Fruit fly (Drosophila melanogaster) whole organism, embryonic: Measurements from ENCODE around the gene gry.
A peak's percentile ranks its signal among the peaks of the same experiment; 100 is the strongest.

Source experiments
- Abd-B ChIP-seq: fragments of 200-800 bp; sonication (Bioruptor generic); optimal IDR thresholded peaks from 2 replicates; lab custom pipeline; 2018; ENCODE audit warnings: missing biosample characterization, mild to moderate bottlenecking, missing genetic modification characterization, moderate library complexity
- BEAF-32 ChIP-seq: fragments of 200-800 bp; sonication (Bioruptor generic); optimal IDR thresholded peaks from 3 replicates; lab custom pipeline; 2017; ENCODE audit warnings: missing biosample characterization, missing genetic modification characterization, mild to moderate bottlenecking, moderate library complexity, missing genetic modification reagents
- CG1024 ChIP-seq: fragments of 200-800 bp; sonication (Bioruptor generic); IDR thresholded peaks from 2 replicates; pipeline ENCODE4 v1.3.6; 2022; ENCODE audit warnings: missing biosample characterization, missing genetic modification characterization
- CG11560 ChIP-seq: fragments of 200-800 bp; sonication (Bioruptor generic); IDR thresholded peaks from 3 replicates; pipeline ENCODE4 v1.3.6; 2022; ENCODE audit warnings: missing biosample characterization, missing genetic modification characterization
- CG12391 ChIP-seq: fragments of 200-800 bp; sonication (Bioruptor generic); optimal IDR thresholded peaks from 3 replicates; lab custom pipeline; 2018; ENCODE audit warnings: missing biosample characterization, mild to moderate bottlenecking, missing genetic modification characterization, moderate library complexity
- CG12744 ChIP-seq: fragments of 200-800 bp; sonication (Bioruptor generic); optimal IDR thresholded peaks from 2 replicates; lab custom pipeline; 2016; ENCODE audit warnings: missing biosample characterization, missing genetic modification characterization
- CG14710 ChIP-seq: fragments of 200-800 bp; sonication (Bioruptor generic); optimal IDR thresholded peaks from 3 replicates; lab custom pipeline; 2019; ENCODE audit warnings: missing biosample characterization, mild to moderate bottlenecking, missing genetic modification characterization, moderate library complexity
- CG1529 ChIP-seq: fragments of 200-800 bp; sonication (Bioruptor generic); optimal IDR thresholded peaks from 3 replicates; lab custom pipeline; 2018; ENCODE audit warnings: missing biosample characterization, missing genetic modification characterization
- CG15479 ChIP-seq: fragments of 200-800 bp; sonication (Bioruptor generic); optimal IDR thresholded peaks from 3 replicates; lab custom pipeline; 2019; ENCODE audit warnings: missing biosample characterization, mild to moderate bottlenecking, missing genetic modification characterization, moderate library complexity
- CG1647 ChIP-seq: fragments of 200-800 bp; sonication (Bioruptor generic); optimal IDR thresholded peaks from 3 replicates; lab custom pipeline; 2016; ENCODE audit warnings: missing biosample characterization, missing genetic modification characterization
- CG2129 ChIP-seq: fragments of 200-800 bp; sonication (Bioruptor generic); IDR thresholded peaks from 2 replicates; pipeline ENCODE4 v1.3.6; 2022; ENCODE audit warnings: missing biosample characterization, missing genetic modification characterization; ENCODE audit not compliant: partially characterized antibody
- CG2712 ChIP-seq: fragments of 200-800 bp; optimal IDR thresholded peaks from 3 replicates; lab custom pipeline; 2019; ENCODE audit warnings: missing biosample characterization, mild to moderate bottlenecking, missing genetic modification characterization, moderate library complexity
- CG30403 ChIP-seq: fragments of 200-800 bp; sonication (Bioruptor generic); optimal IDR thresholded peaks from 3 replicates; lab custom pipeline; 2016; ENCODE audit warnings: missing biosample characterization, missing genetic modification characterization
- CG31224 ChIP-seq: fragments of 200-800 bp; sonication (Bioruptor generic); IDR thresholded peaks from 2 replicates; pipeline ENCODE4 v1.3.6; 2022; ENCODE audit warnings: missing biosample characterization, missing genetic modification characterization
- CG3995 ChIP-seq: fragments of 200-800 bp; sonication (Bioruptor generic); optimal IDR thresholded peaks from 3 replicates; lab custom pipeline; 2016; ENCODE audit warnings: missing biosample characterization, missing genetic modification characterization
- CG4617 ChIP-seq: fragments of 200-800 bp; sonication (Bioruptor generic); optimal IDR thresholded peaks from 3 replicates; lab custom pipeline; 2016; ENCODE audit warnings: missing biosample characterization, missing genetic modification characterization, borderline replicate concordance
- CG4820 ChIP-seq: fragments of 200-800 bp; sonication (Bioruptor generic); optimal IDR thresholded peaks from 3 replicates; lab custom pipeline; 2016; ENCODE audit warnings: missing biosample characterization, missing genetic modification characterization
- CG5953 ChIP-seq: fragments of 200-800 bp; sonication (Bioruptor generic); IDR thresholded peaks from 2 replicates; pipeline ENCODE4 v1.3.6; 2022; ENCODE audit warnings: missing biosample characterization, missing genetic modification characterization
- CG6813 ChIP-seq: fragments of 200-800 bp; sonication (Bioruptor generic); optimal IDR thresholded peaks from 2 replicates; lab custom pipeline; 2017; ENCODE audit warnings: missing biosample characterization, missing genetic modification characterization, mild to moderate bottlenecking, moderate library complexity, missing genetic modification reagents
- CG9797 ChIP-seq: fragments of 200-800 bp; sonication (Bioruptor generic); optimal IDR thresholded peaks from 3 replicates; lab custom pipeline; 2018; ENCODE audit warnings: missing biosample characterization, mild to moderate bottlenecking, missing genetic modification characterization
- Camta ChIP-seq: fragments of 200-800 bp; sonication (Bioruptor generic); optimal IDR thresholded peaks from 2 replicates; lab custom pipeline; 2016; ENCODE audit warnings: missing biosample characterization, missing genetic modification characterization
- Lim3 ChIP-seq: fragments of 200-800 bp; sonication (Bioruptor generic); IDR thresholded peaks from 2 replicates; pipeline ENCODE4 v1.3.6; 2022; ENCODE audit warnings: missing biosample characterization, missing genetic modification characterization
- MBD-R2 ChIP-seq: fragments of 200-800 bp; sonication (Bioruptor generic); IDR thresholded peaks from 2 replicates; pipeline ENCODE4 v1.3.6; 2022; ENCODE audit warnings: missing biosample characterization, missing genetic modification characterization
- MESR4 ChIP-seq: fragments of 200-800 bp; sonication (Bioruptor generic); optimal IDR thresholded peaks from 2 replicates; lab custom pipeline; 2018; ENCODE audit warnings: missing biosample characterization, mild to moderate bottlenecking, missing genetic modification characterization, moderate library complexity
- Max ChIP-seq: fragments of 200-800 bp; sonication (Bioruptor generic); optimal IDR thresholded peaks from 2 replicates; lab custom pipeline; 2016; ENCODE audit warnings: missing biosample characterization, mild to moderate bottlenecking, missing genetic modification characterization
- Myb ChIP-seq: fragments of 200-800 bp; sonication (Bioruptor generic); optimal IDR thresholded peaks from 2 replicates; lab custom pipeline; 2016; ENCODE audit warnings: missing biosample characterization, missing genetic modification characterization
- Rfx ChIP-seq: fragments of 200-800 bp; sonication (Bioruptor generic); IDR thresholded peaks from 2 replicates; pipeline ENCODE4 v1.3.6; 2022; ENCODE audit warnings: missing biosample characterization, missing genetic modification characterization
- Spps ChIP-seq: fragments of 200-800 bp; sonication (Bioruptor generic); optimal IDR thresholded peaks from 2 replicates; lab custom pipeline; 2018; ENCODE audit warnings: missing biosample characterization, mild to moderate bottlenecking, missing genetic modification characterization
- Trl ChIP-seq, 3 experiments: fragments of >200 bp in 2 of 3; fragments of 200-800 bp in 1 of 3; sonication (Bioruptor generic) in 1 of 3; optimal IDR thresholded peaks; 2 replicates in 1 of 3; 3 replicates in 2 of 3; lab custom pipeline; 2016 to 2017; ENCODE audit warnings: missing biosample characterization in 1 of 3, missing genetic modification characterization in 1 of 3
- YL-1 ChIP-seq: fragments of 200-800 bp; sonication (Bioruptor generic); optimal IDR thresholded peaks from 3 replicates; lab custom pipeline; 2017; ENCODE audit warnings: missing biosample characterization, mild to moderate bottlenecking, missing genetic modification characterization
- ab ChIP-seq: fragments of 200-800 bp; sonication (Bioruptor generic); optimal IDR thresholded peaks from 2 replicates; lab custom pipeline; 2016; ENCODE audit warnings: missing biosample characterization, missing genetic modification characterization
- al ChIP-seq: fragments of 200-800 bp; sonication (Bioruptor generic); IDR thresholded peaks from 2 replicates; pipeline ENCODE4 v1.3.6; 2022; ENCODE audit warnings: missing biosample characterization, missing genetic modification characterization
- btn ChIP-seq: fragments of 200-800 bp; sonication (Bioruptor generic); optimal IDR thresholded peaks from 2 replicates; lab custom pipeline; 2016; ENCODE audit warnings: missing biosample characterization, missing genetic modification characterization
- cad ChIP-seq: fragments of >200 bp; optimal IDR thresholded peaks from 2 replicates; lab custom pipeline; 2017; ENCODE audit warnings: missing biosample characterization, missing genetic modification characterization
- cg ChIP-seq: fragments of 200-800 bp; sonication (Bioruptor generic); optimal IDR thresholded peaks from 3 replicates; lab custom pipeline; 2019; ENCODE audit warnings: missing biosample characterization, mild to moderate bottlenecking, missing genetic modification characterization, moderate library complexity
- dati ChIP-seq: fragments of 200-800 bp; sonication (Bioruptor generic); IDR thresholded peaks from 2 replicates; pipeline ENCODE4 v1.3.6; 2022; ENCODE audit warnings: missing biosample characterization, missing genetic modification characterization
- eyg ChIP-seq: fragments of 200-800 bp; sonication (Bioruptor generic); optimal IDR thresholded peaks from 3 replicates; lab custom pipeline; 2016; ENCODE audit warnings: missing biosample characterization, missing genetic modification characterization
- gfzf ChIP-seq: fragments of 200-800 bp; sonication (Bioruptor generic); optimal IDR thresholded peaks from 2 replicates; lab custom pipeline; 2016; ENCODE audit warnings: missing biosample characterization, mild to moderate bottlenecking, missing genetic modification characterization, moderate library complexity
- kay ChIP-seq: fragments of 200-800 bp; sonication (Bioruptor generic); optimal IDR thresholded peaks from 2 replicates; lab custom pipeline; 2016; ENCODE audit warnings: missing biosample characterization, missing genetic modification characterization
- peb ChIP-seq: fragments of 200-800 bp; sonication (Bioruptor generic); IDR thresholded peaks from 2 replicates; pipeline ENCODE4 v1.3.6; 2022; ENCODE audit warnings: missing biosample characterization, missing genetic modification characterization
- pzg ChIP-seq: fragments of 200-800 bp; sonication (Bioruptor generic); optimal IDR thresholded peaks from 3 replicates; lab custom pipeline; 2018; ENCODE audit warnings: missing biosample characterization, mild to moderate bottlenecking, missing genetic modification characterization, moderate library complexity
- sisA ChIP-seq: fragments of 200-800 bp; sonication (Bioruptor generic); IDR thresholded peaks from 2 replicates; pipeline ENCODE4 v1.3.6; 2022; ENCODE audit warnings: missing biosample characterization, missing genetic modification characterization
- stwl ChIP-seq: fragments of 200-800 bp; sonication (Bioruptor generic); optimal IDR thresholded peaks from 3 replicates; lab custom pipeline; 2018; ENCODE audit warnings: missing biosample characterization, mild to moderate bottlenecking, missing genetic modification characterization, moderate library complexity
- trem ChIP-seq: fragments of 200-800 bp; optimal IDR thresholded peaks from 3 replicates; lab custom pipeline; 2019; ENCODE audit warnings: missing biosample characterization, mild to moderate bottlenecking, missing genetic modification characterization, moderate library complexity
- ttk ChIP-seq: fragments of 200-800 bp; sonication (Bioruptor generic); IDR thresholded peaks from 2 replicates; pipeline ENCODE4 v2.1.2; 2022; ENCODE audit warnings: missing biosample characterization, missing genetic modification characterization
- vnd ChIP-seq: fragments of 200-800 bp; sonication (Bioruptor generic); IDR thresholded peaks from 3 replicates; pipeline ENCODE4 v1.3.6; 2022; ENCODE audit warnings: missing biosample characterization, missing genetic modification characterization; ENCODE audit not compliant: partially characterized antibody
- zen2 ChIP-seq: fragments of 200-800 bp; sonication (Bioruptor generic); IDR thresholded peaks from 3 replicates; pipeline ENCODE4 v1.3.6; 2022; ENCODE audit warnings: missing biosample characterization, missing genetic modification characterization; ENCODE audit not compliant: partially characterized antibody

The gry gene

DNA sequence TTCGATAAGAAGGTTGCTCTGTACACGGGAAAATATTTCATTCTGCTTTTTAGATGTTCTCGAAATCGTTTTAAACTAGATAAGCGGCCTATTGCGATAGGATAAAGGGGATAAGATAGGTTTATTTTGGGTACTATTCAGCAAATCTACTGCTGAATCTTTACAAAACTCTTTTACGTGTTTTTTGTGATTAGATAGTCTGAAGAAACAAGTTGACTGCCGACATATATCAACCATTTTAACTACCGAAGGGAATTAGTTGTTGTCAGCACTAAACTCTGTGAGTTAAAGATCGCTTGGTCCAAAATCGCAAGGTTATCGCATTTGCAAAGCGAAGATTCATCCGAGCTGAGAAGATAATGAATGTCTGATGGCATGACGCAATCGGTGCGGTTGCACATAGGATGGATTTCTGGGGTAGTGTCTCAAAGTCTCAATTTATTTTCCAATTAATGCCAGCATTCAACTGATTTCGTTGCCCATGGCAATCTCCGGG lies 32.6 kb upstream of the gry start, which contains the start of gene Asciz:
Gene Asciz (minus strand): TSS at position 51 of the 496 bp plus-strand sequence.
- TF ChIP-seq btn (GFP tag; lab: Kevin White, UChicago): no peak
- peak; percentile 4 for TF ChIP-seq CG15479 (GFP tag; lab: Kevin White, UChicago)
- TF ChIP-seq CG2129: no peak
- TF ChIP-seq CG6813 (GFP tag; lab: Kevin White, UChicago): no peak
- TF ChIP-seq Rfx: peak; percentile 28; the same call in 1 of the 2 replicates

DNA sequence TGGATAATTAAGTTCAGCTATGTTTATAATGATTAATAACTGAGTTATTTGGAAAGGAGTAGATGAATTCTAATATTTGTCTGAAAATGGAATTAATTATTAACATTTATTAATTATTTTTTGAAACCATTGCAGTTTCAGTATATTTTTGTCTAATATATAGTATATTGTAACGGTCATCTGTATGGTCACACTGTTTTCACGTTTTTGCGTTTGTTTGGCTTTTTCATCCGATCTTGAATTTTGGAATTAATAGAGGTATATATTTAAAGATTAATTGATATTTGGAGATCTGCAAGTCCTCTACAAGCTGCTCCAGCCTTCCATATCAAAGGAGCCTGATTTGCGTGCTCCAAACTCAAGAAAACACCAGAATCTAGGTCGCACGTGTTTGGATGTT lies 29.8 kb upstream of the gry start, which contains the start of the genes CG32278 and CG32281:
Gene CG32278 (plus strand): TSS at position 180 of the 400 bp plus-strand sequence.
Gene CG32281 (plus strand): TSS at position 269 of the 400 bp plus-strand sequence.
- TF ChIP-seq CG5953 (GFP tag; lab: Robert Waterston, UW): no peak
- TF ChIP-seq Lim3: no peak
- peak; percentile 54 for TF ChIP-seq gfzf (GFP tag; lab: Kevin White, UChicago)
- no peak for TF ChIP-seq CG12744 (GFP tag; lab: Kevin White, UChicago)
- peak; percentile 7 for TF ChIP-seq Myb (GFP tag; lab: Kevin White, UChicago)
- TF ChIP-seq YL-1 (GFP tag; lab: Kevin White, UChicago): peak; percentile 40
- no peak for TF ChIP-seq CG2712 (tag; lab: Kevin White, UChicago)
- TF ChIP-seq CG11560 (tag; lab: Robert Waterston, UW): no peak
- TF ChIP-seq ab (GFP tag; lab: Kevin White, UChicago): no peak
- TF ChIP-seq MESR4: peak; percentile 47
- TF ChIP-seq vnd (GFP tag; lab: Robert Waterston, UW): no peak
- TF ChIP-seq al (GFP tag; lab: Robert Waterston, UW): no peak
- no peak for TF ChIP-seq CG1647 (GFP tag; lab: Kevin White, UChicago)
- no peak for TF ChIP-seq CG31224
- no peak for TF ChIP-seq CG4820 (GFP tag; lab: Kevin White, UChicago)
- TF ChIP-seq stwl (tag; lab: Kevin White, UChicago): peak; percentile 41
- TF ChIP-seq CG1529 (GFP tag; lab: Kevin White, UChicago): no peak
- TF ChIP-seq trem (tag; lab: Kevin White, UChicago): peak; percentile 41
- TF ChIP-seq cad: no peak
- TF ChIP-seq CG14710 (tag; lab: Kevin White, UChicago): peak; percentile 18
- peak; percentile 9 for TF ChIP-seq Max
- TF ChIP-seq MBD-R2: peak; percentile 19; the same call in 1 of the 2 replicates
- TF ChIP-seq BEAF-32 (GFP tag; lab: Kevin White, UChicago): peak; percentile 11
- TF ChIP-seq CG3995: peak; percentile 67
- no peak for TF ChIP-seq zen2
- TF ChIP-seq ttk (GFP tag; lab: Robert Waterston, UW): no peak
- no peak for TF ChIP-seq cg (GFP tag; lab: Kevin White, UChicago)
- TF ChIP-seq sisA (GFP tag; lab: Robert Waterston, UW): no peak
- TF ChIP-seq peb (GFP tag; lab: Robert Waterston, UW): no peak
- TF ChIP-seq dati (GFP tag; lab: Robert Waterston, UW): no peak
- no peak for TF ChIP-seq Spps (tag; lab: Kevin White, UChicago)
- TF ChIP-seq CG4617 (GFP tag; lab: Kevin White, UChicago): peak; percentile 28
- no peak for TF ChIP-seq kay (GFP tag; lab: Kevin White, UChicago)
- TF ChIP-seq CG12391 (tag; lab: Kevin White, UChicago): no peak
- no peak for TF ChIP-seq CG30403 (GFP tag; lab: Kevin White, UChicago)
- TF ChIP-seq CG1024 (GFP tag; lab: Robert Waterston, UW): no peak
- TF ChIP-seq eyg: no peak
- TF ChIP-seq Trl (optimal IDR thresholded peaks at IDR 0.05; lab: Kevin White, UChicago): no peak
- no peak for TF ChIP-seq Trl (GFP tag; optimal IDR thresholded peaks at IDR 0.05; lab: Kevin White, UChicago)
- TF ChIP-seq pzg (GFP tag; lab: Kevin White, UChicago): peak; percentile 9
- no peak for TF ChIP-seq Camta (GFP tag; lab: Kevin White, UChicago)
- TF ChIP-seq CG9797 (GFP tag; lab: Kevin White, UChicago): peak; percentile 52
- TF ChIP-seq Abd-B: no peak
